Worm (Caenorhabditis elegans) whole organism, young adult: ENCODE measurements around the gene F36G9.13.

ENCODE experiments used
- B0336.3 ChIP-seq: fragments of 200-800 bp; sonication (Bioruptor generic); IDR thresholded peaks from 2 replicates; pipeline ENCODE4 v1.3.6; 2022; ENCODE audit warnings: missing genetic modification characterization, missing compliant biosample characterization
- C06A6.2 ChIP-seq: fragments of 200-800 bp; sonication (Bioruptor generic); conservative IDR thresholded peaks from 2 replicates; pipeline ENCODE4 v1.3.6; 2022; ENCODE audit warnings: missing genetic modification characterization, missing compliant biosample characterization
- F52B5.7 ChIP-seq: sonication (generic microtip); optimal IDR thresholded peaks from 2 replicates; lab custom pipeline; 2016; ENCODE audit warnings: mild to moderate bottlenecking, missing genetic modification characterization, missing compliant biosample characterization
- F55B11.4 ChIP-seq: sonication (generic microtip); optimal IDR thresholded peaks from 2 replicates; lab custom pipeline; 2016; ENCODE audit warnings: missing compliant biosample characterization, missing genetic modification characterization, borderline replicate concordance; ENCODE audit not compliant: insufficient read depth
- F57A8.1 ChIP-seq: fragments of 200-800 bp; sonication (Bioruptor generic); optimal IDR thresholded peaks from 2 replicates; lab custom pipeline; 2018; ENCODE audit warnings: mild to moderate bottlenecking, missing genetic modification characterization, moderate library complexity, missing compliant biosample characterization
- K12H6.12 ChIP-seq: fragments of 200-800 bp; sonication (Bioruptor generic); optimal IDR thresholded peaks from 2 replicates; lab custom pipeline; 2018; ENCODE audit warnings: mild to moderate bottlenecking, missing genetic modification characterization, missing compliant biosample characterization
- T07F8.4 ChIP-seq: sonication (generic microtip); optimal IDR thresholded peaks from 2 replicates; lab custom pipeline; 2016; ENCODE audit warnings: mild to moderate bottlenecking, missing genetic modification characterization, moderate library complexity, missing compliant biosample characterization
- Y53G8AR.9 ChIP-seq: fragments of 200-800 bp; sonication (Bioruptor generic); conservative IDR thresholded peaks from 2 replicates; pipeline ENCODE4 v1.3.6; 2022; ENCODE audit warnings: missing genetic modification reagents, missing genetic modification characterization, missing compliant biosample characterization
- Y56A3A.18 ChIP-seq: fragments of 200-800 bp; sonication (Bioruptor generic); IDR thresholded peaks from 2 replicates; pipeline ENCODE4 v1.3.6; 2022; ENCODE audit warnings: missing genetic modification reagents, missing genetic modification characterization, missing compliant biosample characterization
- aptf-2 ChIP-seq: fragments of 200-800 bp; sonication (Bioruptor generic); conservative IDR thresholded peaks from 2 replicates; pipeline ENCODE4 v1.3.6; 2022; ENCODE audit warnings: missing genetic modification reagents, missing genetic modification characterization, missing compliant biosample characterization
- aptf-3 ChIP-seq: fragments of 200-800 bp; sonication (Bioruptor generic); IDR thresholded peaks from 2 replicates; pipeline ENCODE4 v1.3.6; 2022; ENCODE audit warnings: missing genetic modification characterization, missing compliant biosample characterization
- atf-7 ChIP-seq: sonication (generic microtip); optimal IDR thresholded peaks from 2 replicates; lab custom pipeline; 2017; ENCODE audit warnings: mild to moderate bottlenecking, missing genetic modification characterization, missing compliant biosample characterization
- bed-2 ChIP-seq: fragments of 200-800 bp; sonication (Bioruptor generic); IDR thresholded peaks from 2 replicates; pipeline ENCODE4 v1.3.6; 2022; ENCODE audit warnings: missing genetic modification reagents, missing genetic modification characterization, missing compliant biosample characterization
- ceh-40 ChIP-seq: fragments of 200-800 bp; sonication (Bioruptor generic); IDR thresholded peaks from 2 replicates; pipeline ENCODE4 v1.3.6; 2022; ENCODE audit warnings: missing genetic modification characterization, missing compliant biosample characterization
- ceh-79 ChIP-seq: sonication (generic microtip); optimal IDR thresholded peaks from 2 replicates; lab custom pipeline; 2017; ENCODE audit warnings: mild to moderate bottlenecking, missing genetic modification characterization, missing compliant biosample characterization
- die-1 ChIP-seq: sonication (generic microtip); optimal IDR thresholded peaks from 2 replicates; lab custom pipeline; 2016; ENCODE audit warnings: missing genotype, mild to moderate bottlenecking, missing genetic modification characterization, missing compliant biosample characterization
- dox-1 ChIP-seq: fragments of 200-800 bp; sonication (Bioruptor generic); IDR thresholded peaks from 2 replicates; pipeline ENCODE4 v1.3.6; 2022; ENCODE audit warnings: missing genetic modification reagents, missing genetic modification characterization, missing compliant biosample characterization
- dpff-1 ChIP-seq: sonication (generic microtip); optimal IDR thresholded peaks from 2 replicates; lab custom pipeline; 2017; ENCODE audit warnings: mild to moderate bottlenecking, missing genetic modification characterization, missing compliant biosample characterization
- dpl-1 ChIP-seq: fragments of 150-350 bp; optimal IDR thresholded peaks from 2 replicates; lab custom pipeline; 2014; ENCODE audit warnings: missing biosample characterization, missing genetic modification reagents, missing genetic modification characterization
- efl-1 ChIP-seq: fragments of 150-350 bp; optimal IDR thresholded peaks from 2 replicates; lab custom pipeline; 2014; ENCODE audit warnings: missing biosample characterization, missing genetic modification reagents, missing genetic modification characterization
- egl-18 ChIP-seq: fragments of 200-800 bp; sonication (Bioruptor generic); IDR thresholded peaks from 2 replicates; pipeline ENCODE4 v1.3.6; 2022; ENCODE audit warnings: missing genetic modification reagents, missing genetic modification characterization, missing compliant biosample characterization
- fkh-3 ChIP-seq: sonication (generic microtip); optimal IDR thresholded peaks from 2 replicates; lab custom pipeline; 2016; ENCODE audit warnings: mild to moderate bottlenecking, missing genetic modification characterization, missing compliant biosample characterization
- gei-17 ChIP-seq: fragments of 200-800 bp; sonication (Bioruptor generic); optimal IDR thresholded peaks from 2 replicates; lab custom pipeline; 2018; ENCODE audit warnings: mild to moderate bottlenecking, missing genetic modification characterization, missing compliant biosample characterization
- him-1 ChIP-seq: sonication (generic microtip); optimal IDR thresholded peaks from 2 replicates; lab custom pipeline; 2016; ENCODE audit warnings: missing genotype, missing genetic modification reagents, missing genetic modification characterization, missing compliant biosample characterization
- hlh-12 ChIP-seq: sonication (generic microtip); optimal IDR thresholded peaks from 2 replicates; lab custom pipeline; 2016; ENCODE audit warnings: missing genetic modification characterization, missing compliant biosample characterization
- hmg-1.2 ChIP-seq: fragments of 200-800 bp; sonication (Bioruptor generic); IDR thresholded peaks from 2 replicates; pipeline ENCODE4 v1.3.6; 2022; ENCODE audit warnings: missing genetic modification reagents, missing genetic modification characterization, missing compliant biosample characterization
- hrde-1 ChIP-seq: sonication (generic microtip); optimal IDR thresholded peaks from 2 replicates; lab custom pipeline; 2016; ENCODE audit warnings: missing genetic modification characterization, mild to moderate bottlenecking, missing compliant biosample characterization, moderate library complexity, missing genotype, missing genetic modification reagents, borderline replicate concordance
- let-607 ChIP-seq, 2 experiments: fragments of 200-800 bp in 1 of 2; sonication (Bioruptor generic) in 1 of 2; sonication (generic microtip) in 1 of 2; optimal IDR thresholded peaks; 2 replicates each; lab custom pipeline; 2016 to 2018; ENCODE audit warnings: mild to moderate bottlenecking in 2 of 2, missing compliant biosample characterization in 2 of 2, missing genetic modification characterization in 2 of 2, moderate library complexity in 2 of 2, missing genotype in 1 of 2
- lin-54 ChIP-seq: fragments of 200-800 bp; sonication (Bioruptor generic); optimal IDR thresholded peaks from 2 replicates; lab custom pipeline; 2018; ENCODE audit warnings: mild to moderate bottlenecking, missing genetic modification characterization, missing compliant biosample characterization
- madf-6 ChIP-seq: fragments of 200-800 bp; sonication (Bioruptor generic); IDR thresholded peaks from 2 replicates; pipeline ENCODE4 v1.3.6; 2022; ENCODE audit warnings: missing genetic modification reagents, missing genetic modification characterization, missing compliant biosample characterization
- mes-4 ChIP-seq: sonication (generic microtip); optimal IDR thresholded peaks from 2 replicates; lab custom pipeline; 2016; ENCODE audit warnings: missing genotype, missing genetic modification characterization, missing compliant biosample characterization
- nhr-80 ChIP-seq: sonication (generic microtip); optimal IDR thresholded peaks from 2 replicates; lab custom pipeline; 2016; ENCODE audit warnings: missing genetic modification characterization, missing compliant biosample characterization
- pbrm-1 ChIP-seq: fragments of 200-800 bp; sonication (Bioruptor generic); IDR thresholded peaks from 2 replicates; pipeline ENCODE4 v1.3.6; 2022; ENCODE audit warnings: missing genetic modification reagents, missing genetic modification characterization, missing compliant biosample characterization
- pha-4 ChIP-seq: fragments of 150-350 bp; sonication (generic microtip); optimal IDR thresholded peaks from 2 replicates; lab custom pipeline; 2014; ENCODE audit warnings: missing biosample characterization, missing genetic modification reagents, missing genetic modification characterization
- rec-8 ChIP-seq, 2 experiments: sonication (generic microtip); optimal IDR thresholded peaks; 2 replicates each; lab custom pipeline; 2016; ENCODE audit warnings: mild to moderate bottlenecking in 2 of 2, missing genetic modification characterization in 2 of 2, missing genetic modification reagents in 2 of 2, missing genotype in 2 of 2, missing biosample characterization in 1 of 2, missing compliant biosample characterization in 1 of 2, moderate library complexity in 1 of 2
- snpc-3.4 ChIP-seq: sonication (generic microtip); optimal IDR thresholded peaks from 2 replicates; lab custom pipeline; 2017; ENCODE audit warnings: missing genetic modification characterization, mild to moderate bottlenecking, missing compliant biosample characterization, antibody characterized with exemption, moderate library complexity, missing genotype, missing genetic modification reagents
- snpc-4 ChIP-seq, 5 experiments: fragments of 150-350 bp in 1 of 5; sonication (generic microtip) in 4 of 5; optimal IDR thresholded peaks; 2 replicates each; lab custom pipeline; 2014 to 2018; ENCODE audit warnings: missing genetic modification characterization in 5 of 5, missing biosample characterization in 3 of 5, antibody characterized with exemption in 2 of 5, mild to moderate bottlenecking in 2 of 5, missing compliant biosample characterization in 2 of 5, missing genotype in 2 of 5, moderate library complexity in 2 of 5, missing genetic modification reagents in 1 of 5
- somi-1 ChIP-seq: fragments of 200-800 bp; sonication (Bioruptor generic); optimal IDR thresholded peaks from 2 replicates; lab custom pipeline; 2018; ENCODE audit warnings: mild to moderate bottlenecking, missing genetic modification characterization, missing compliant biosample characterization
- tbp1 ChIP-seq: fragments of 200-800 bp; sonication (Bioruptor generic); optimal IDR thresholded peaks from 2 replicates; lab custom pipeline; 2018; ENCODE audit warnings: mild to moderate bottlenecking, missing genetic modification characterization, missing compliant biosample characterization
- ztf-18 ChIP-seq: sonication (generic microtip); optimal IDR thresholded peaks from 2 replicates; lab custom pipeline; 2016; ENCODE audit warnings: missing genotype, mild to moderate bottlenecking, missing genetic modification characterization, missing compliant biosample characterization
- ztf-26 ChIP-seq: sonication (generic microtip); optimal IDR thresholded peaks from 2 replicates; lab custom pipeline; 2017; ENCODE audit warnings: missing genetic modification characterization, missing compliant biosample characterization
- ztf-28 ChIP-seq: fragments of 200-800 bp; sonication (Bioruptor generic); IDR thresholded peaks from 2 replicates; pipeline ENCODE4 v1.3.6; 2022; ENCODE audit warnings: missing genetic modification reagents, missing genetic modification characterization, missing compliant biosample characterization
- ztf-3 ChIP-seq: fragments of 200-800 bp; sonication (Bioruptor generic); optimal IDR thresholded peaks from 2 replicates; lab custom pipeline; 2018; ENCODE audit warnings: mild to moderate bottlenecking, missing genetic modification characterization, missing compliant biosample characterization
- ztf-6 ChIP-seq: fragments of 200-800 bp; sonication (Bioruptor generic); IDR thresholded peaks from 2 replicates; pipeline ENCODE4 v1.3.6; 2022; ENCODE audit warnings: missing genetic modification reagents, missing genetic modification characterization, missing compliant biosample characterization

F36G9.13 gene

ce11 chrV:15982733-15983344 is at the start of gene F36G9.13, which contains the start of gene fbxa-99:
F36G9.13 (plus strand) TSS chrV:15983294.
fbxa-99 (minus strand) TSS chrV:15982854.
- TF ChIP-seq snpc-4 (GFP tag; optimal IDR thresholded peaks at IDR 0.05; lab: Kevin White, UChicago): no peak
- peak; percentile 77 to 90 (median 81) for TF ChIP-seq snpc-4 (tag; optimal IDR thresholded peaks at IDR 0.05; lab: Kevin White, UChicago)
- TF ChIP-seq rec-8 (tag; optimal IDR thresholded peaks at IDR 0.05; lab: Kevin White, UChicago): no peak

- TF ChIP-seq C06A6.2 (GFP tag; lab: Robert Waterston, UW): no peak
- no peak for TF ChIP-seq lin-54 (GFP tag; lab: Kevin White, UChicago)
- no peak for TF ChIP-seq hrde-1 (tag; lab: Kevin White, UChicago)
- no peak for TF ChIP-seq aptf-2 (GFP tag; lab: Robert Waterston, UW)
- TF ChIP-seq snpc-3.4 (tag; lab: Kevin White, UChicago): no peak
- no peak for TF ChIP-seq mes-4 (tag; lab: Kevin White, UChicago)
- no peak for TF ChIP-seq aptf-3
- TF ChIP-seq fkh-3 (tag; lab: Kevin White, UChicago): no peak
- TF ChIP-seq somi-1 (GFP tag; lab: Kevin White, UChicago): no peak
- TF ChIP-seq hlh-12: no peak
- TF ChIP-seq bed-2: no peak
- no peak for TF ChIP-seq F52B5.7 (tag; lab: Kevin White, UChicago)
- TF ChIP-seq ztf-26 (tag; lab: Kevin White, UChicago): no peak
- TF ChIP-seq dox-1 (GFP tag; lab: Robert Waterston, UW): no peak
- no peak for TF ChIP-seq tbp1
- no peak for TF ChIP-seq F57A8.1
- TF ChIP-seq dpff-1 (tag; lab: Kevin White, UChicago): no peak
- no peak for TF ChIP-seq Y56A3A.18 (GFP tag; lab: Robert Waterston, UW)
- TF ChIP-seq madf-6: no peak
- no peak for TF ChIP-seq gei-17 (GFP tag; lab: Kevin White, UChicago)
Measured at ce11 chrV:15940254-15940653, 42.8 kb upstream of the F36G9.13 start, which contains the start of gene srw-55. srw-55 (minus strand) TSS chrV:15940354.

- TF ChIP-seq pha-4 (tag; lab: Kevin White, UChicago): no peak
- TF ChIP-seq gei-17 (GFP tag; lab: Kevin White, UChicago): no peak
- TF ChIP-seq egl-18 (GFP tag; lab: Robert Waterston, UW): no peak
- TF ChIP-seq pbrm-1: no peak
- TF ChIP-seq him-1 (tag; lab: Kevin White, UChicago): no peak
- no peak for TF ChIP-seq T07F8.4
Measured at ce11 chrV:15943125-15943524, 40.0 kb upstream of the F36G9.13 start, which contains the start of gene srw-53. srw-53 (plus strand) TSS chrV:15943425.

ce11 chrV:15950903-15951302 is 32.2 kb upstream of the F36G9.13 start, which contains the start of gene srw-59:
srw-59 (minus strand) TSS chrV:15951003.
- TF ChIP-seq die-1: no peak
- no peak for TF ChIP-seq ceh-79 (tag; lab: Kevin White, UChicago)
- no peak for TF ChIP-seq nhr-80 (tag; lab: Kevin White, UChicago)
- no peak for TF ChIP-seq let-607 (tag; optimal IDR thresholded peaks at IDR 0.05; lab: Kevin White, UChicago)
- no peak for TF ChIP-seq ztf-6 (GFP tag; lab: Robert Waterston, UW)
- no peak for TF ChIP-seq dox-1 (GFP tag; lab: Robert Waterston, UW)
- no peak for TF ChIP-seq dpl-1
- no peak for TF ChIP-seq Y53G8AR.9 (GFP tag; lab: Robert Waterston, UW)
- TF ChIP-seq B0336.3 (GFP tag; lab: Robert Waterston, UW): no peak
- no peak for TF ChIP-seq hmg-1.2 (GFP tag; lab: Robert Waterston, UW)
- no peak for TF ChIP-seq ztf-3 (GFP tag; lab: Kevin White, UChicago)
- TF ChIP-seq atf-7 (tag; lab: Kevin White, UChicago): no peak
- no peak for TF ChIP-seq ztf-18
- no peak for TF ChIP-seq F55B11.4
- no peak for TF ChIP-seq ceh-40 (GFP tag; lab: Robert Waterston, UW)
- TF ChIP-seq efl-1: no peak
- no peak for TF ChIP-seq ztf-28 (GFP tag; lab: Robert Waterston, UW)
- no peak for TF ChIP-seq K12H6.12 (tag; lab: Kevin White, UChicago)
